Fruit fly (Drosophila melanogaster) whole organism: ENCODE results near the gene Trf2.

Experiments used
- Dll ChIP-seq: fragments of >200 bp; optimal IDR thresholded peaks from 2 replicates; lab custom pipeline; 2017
- pan ChIP-seq: fragments of >200 bp; optimal IDR thresholded peaks from 2 replicates; lab custom pipeline; 2017
- psq ChIP-seq: fragments of >200 bp; optimal IDR thresholded peaks from 2 replicates; lab custom pipeline; 2017
- usp ChIP-seq: fragments of >200 bp; optimal IDR thresholded peaks from 2 replicates; lab custom pipeline; 2017; ENCODE audit warnings: missing biosample characterization, missing genetic modification characterization, mixed read lengths

dm6 chrX:8475657-8476056 is 66.6 kb downstream of the Trf2 start:
- no peak for TF ChIP-seq usp
- TF ChIP-seq psq, result no peak
- no peak for TF ChIP-seq Dll (lab: Kevin White, UChicago)
- no peak for TF ChIP-seq pan
